Worm (Caenorhabditis elegans) whole organism, L4/young adult: ENCODE data around the gene srd-48.

Experiments
- W03F9.2 ChIP-seq: fragments of 150-350 bp; optimal IDR thresholded peaks from 2 replicates; lab custom pipeline; 2014; ENCODE audit warnings: missing biosample characterization, missing genetic modification characterization
- him-1 ChIP-seq: sonication (generic microtip); optimal IDR thresholded peaks from 2 replicates; lab custom pipeline; 2016; ENCODE audit warnings: missing genotype, missing genetic modification reagents, missing genetic modification characterization, missing compliant biosample characterization

DNA sequence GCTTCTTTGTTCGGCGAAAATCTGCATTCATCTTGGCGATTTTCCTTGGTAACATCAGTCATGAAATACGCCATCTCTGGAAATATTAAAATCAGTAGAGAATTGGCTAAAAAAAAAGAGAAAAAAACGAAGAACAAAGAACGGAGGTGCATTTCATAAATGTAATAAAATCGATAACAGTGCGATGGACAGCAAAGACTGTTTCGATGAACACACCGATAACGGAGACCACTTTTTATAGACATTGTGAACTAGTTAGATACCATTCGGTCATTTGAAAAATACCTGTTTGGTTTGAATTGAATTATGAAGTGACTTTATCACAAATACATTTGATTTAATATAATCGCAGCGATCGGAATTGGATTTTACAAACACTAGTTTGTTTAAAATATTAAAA, 17.0 kb downstream of the srd-48 start, which contains the start of gene F42F12.4:
- TF ChIP-seq him-1: no peak
- TF ChIP-seq W03F9.2: no peak
